Worm (Caenorhabditis elegans) whole organism, L1 larva: Measurements from ENCODE around the gene M163.8.

ENCODE experiments used
- ama-1 ChIP-seq: fragments of 150-350 bp; optimal IDR thresholded peaks from 2 replicates; lab custom pipeline; 2014
- elt-2 ChIP-seq: sonication (generic microtip); optimal IDR thresholded peaks from 2 replicates; lab custom pipeline; 2016; ENCODE audit warnings: missing genetic modification characterization, mild to moderate bottlenecking, inconsistent platforms, missing compliant biosample characterization, missing genetic modification reagents
- fkh-8 ChIP-seq: sonication (generic microtip); optimal IDR thresholded peaks from 2 replicates; lab custom pipeline; 2016; ENCODE audit warnings: mild to moderate bottlenecking, missing genetic modification characterization, missing compliant biosample characterization
- lsy-2 ChIP-seq, 2 experiments: fragments of 150-350 bp; optimal IDR thresholded peaks; 2 replicates each; lab custom pipeline; 2014; ENCODE audit warnings: missing biosample characterization in 2 of 2, missing genetic modification characterization in 2 of 2
- nhr-11 ChIP-seq: fragments of 150-350 bp; optimal IDR thresholded peaks from 2 replicates; lab custom pipeline; 2014; ENCODE audit warnings: missing biosample characterization, missing genetic modification characterization
- nhr-237 ChIP-seq: fragments of 150-350 bp; optimal IDR thresholded peaks from 2 replicates; lab custom pipeline; 2014; ENCODE audit warnings: missing biosample characterization, missing genetic modification characterization
- nhr-28 ChIP-seq: fragments of 150-350 bp; optimal IDR thresholded peaks from 2 replicates; lab custom pipeline; 2014; ENCODE audit warnings: missing biosample characterization, missing genetic modification characterization
- nhr-71 ChIP-seq: sonication (generic microtip); optimal IDR thresholded peaks from 2 replicates; lab custom pipeline; 2016; ENCODE audit warnings: mild to moderate bottlenecking, missing genetic modification characterization, moderate library complexity, missing compliant biosample characterization
- nhr-77 ChIP-seq: fragments of 150-350 bp; optimal IDR thresholded peaks from 2 replicates; lab custom pipeline; 2014; ENCODE audit warnings: missing biosample characterization, missing genetic modification characterization
- skn-1 ChIP-seq: fragments of 150-350 bp; optimal IDR thresholded peaks from 2 replicates; lab custom pipeline; 2014; ENCODE audit warnings: missing biosample characterization, missing genetic modification characterization
- unc-62 ChIP-seq: fragments of 150-350 bp; optimal IDR thresholded peaks from 2 replicates; lab custom pipeline; 2014; ENCODE audit warnings: missing biosample characterization, missing genetic modification reagents, missing genetic modification characterization

ce11 chrX:14478193-14478592, 6.7 kb upstream of the M163.8 start:
- TF ChIP-seq skn-1, result peak; percentile 36
- TF ChIP-seq unc-62 (GFP tag; lab: Kevin White, UChicago), result no peak
- no peak for TF ChIP-seq nhr-28 (tag; lab: Kevin White, UChicago)
- TF ChIP-seq ama-1 (lab: Kevin White, UChicago), result no peak
- TF ChIP-seq nhr-11 (tag; lab: Kevin White, UChicago), result no peak
- TF ChIP-seq elt-2, result no peak
- peak; percentile 61 for TF ChIP-seq fkh-8 (tag; lab: Kevin White, UChicago)
- TF ChIP-seq nhr-71 (tag; lab: Kevin White, UChicago), result peak; percentile 62
- TF ChIP-seq lsy-2 (tag; optimal IDR thresholded peaks at IDR 0.05; lab: Kevin White, UChicago), result peak; percentile 23 to 42
- TF ChIP-seq nhr-77, result no peak
- no peak for TF ChIP-seq nhr-237 (tag; lab: Kevin White, UChicago)
